Fruit fly (Drosophila melanogaster): Measurements from ENCODE around the gene CG42486.

DNA sequence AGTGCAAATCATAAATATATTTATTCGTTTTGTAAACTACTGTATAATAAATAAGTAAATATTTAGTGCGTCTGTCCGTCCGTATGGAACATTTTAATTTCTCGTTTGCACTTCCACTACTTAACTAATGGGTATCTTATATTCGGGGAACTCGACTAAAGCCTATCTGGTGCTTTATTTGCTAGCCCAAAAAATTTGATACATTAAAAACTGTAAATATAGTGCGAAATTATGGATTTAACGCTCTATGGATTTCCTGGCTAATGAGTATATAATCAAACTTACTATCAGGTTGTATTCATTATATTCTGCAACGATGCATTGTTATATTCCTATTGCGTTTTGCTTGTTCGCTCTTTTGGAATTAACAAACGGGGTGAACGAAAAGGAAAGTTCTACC, 6.0 kb upstream of the CG42486 start, which contains the start of gene Sfp33A4:
- TF ChIP-seq Pif1B (GFP tag; optimal IDR thresholded peaks at IDR 0.05) (no peak), Pif1A (GFP tag; optimal IDR thresholded peaks at IDR 0.05) (no peak)

Data from whole organism, pupa.